Fruit fly (Drosophila melanogaster) whole organism, embryonic: Measurements from ENCODE around the gene Acp32CD.
A peak's percentile ranks its signal among the peaks of the same experiment; 100 is the strongest.

Source experiments
- CG11504 ChIP-seq: fragments of 200-800 bp; sonication (Bioruptor generic); optimal IDR thresholded peaks from 3 replicates; lab custom pipeline; 2019; ENCODE audit warnings: missing biosample characterization, mild to moderate bottlenecking, missing genetic modification characterization, moderate library complexity
- CG1233 ChIP-seq: fragments of 200-800 bp; sonication (Bioruptor generic); optimal IDR thresholded peaks from 4 replicates; lab custom pipeline; 2018; ENCODE audit warnings: missing biosample characterization, mild to moderate bottlenecking, missing genetic modification characterization
- CG15011 ChIP-seq: fragments of 200-800 bp; sonication (Bioruptor generic); optimal IDR thresholded peaks from 3 replicates; lab custom pipeline; 2018; ENCODE audit warnings: missing biosample characterization, mild to moderate bottlenecking, missing genetic modification characterization
- CG2129 ChIP-seq: fragments of 200-800 bp; sonication (Bioruptor generic); IDR thresholded peaks from 2 replicates; pipeline ENCODE4 v1.3.6; 2022; ENCODE audit warnings: missing biosample characterization, missing genetic modification characterization; ENCODE audit not compliant: partially characterized antibody
- CG30403 ChIP-seq: fragments of 200-800 bp; sonication (Bioruptor generic); optimal IDR thresholded peaks from 3 replicates; lab custom pipeline; 2016; ENCODE audit warnings: missing biosample characterization, missing genetic modification characterization
- CG42726 ChIP-seq: fragments of 200-800 bp; sonication (Bioruptor generic); IDR thresholded peaks from 2 replicates; pipeline ENCODE4 v1.3.6; 2022; ENCODE audit warnings: missing biosample characterization, missing genetic modification characterization; ENCODE audit not compliant: partially characterized antibody
- CG8924 ChIP-seq: fragments of 200-800 bp; optimal IDR thresholded peaks from 3 replicates; lab custom pipeline; 2019; ENCODE audit warnings: missing biosample characterization, mild to moderate bottlenecking, missing genetic modification characterization, moderate library complexity
- Dip2 ChIP-seq: fragments of 200-800 bp; sonication (Bioruptor generic); IDR thresholded peaks from 2 replicates; pipeline ENCODE4 v1.3.6; 2022; ENCODE audit warnings: missing biosample characterization, missing genetic modification characterization
- Dll ChIP-seq: fragments of 200-800 bp; sonication (Bioruptor generic); IDR thresholded peaks from 4 replicates; pipeline ENCODE4 v1.3.6; 2022; ENCODE audit warnings: missing biosample characterization, missing genetic modification characterization; ENCODE audit not compliant: partially characterized antibody
- Doc2 ChIP-seq: fragments of 200-800 bp; sonication (Bioruptor generic); IDR thresholded peaks from 2 replicates; pipeline ENCODE4 v1.3.6; 2022; ENCODE audit warnings: missing biosample characterization, missing genetic modification characterization
- Drgx ChIP-seq: fragments of 200-800 bp; sonication (Bioruptor generic); IDR thresholded peaks from 2 replicates; pipeline ENCODE4 v1.3.6; 2022; ENCODE audit warnings: missing biosample characterization, missing genetic modification characterization
- E2f1 ChIP-seq: fragments of 200-800 bp; sonication (Bioruptor generic); IDR thresholded peaks from 2 replicates; pipeline ENCODE4 v1.3.6; 2022; ENCODE audit warnings: missing biosample characterization, missing genetic modification characterization
- H2.0 ChIP-seq: fragments of 200-800 bp; sonication (Bioruptor generic); IDR thresholded peaks from 2 replicates; pipeline ENCODE4 v1.3.6; 2022; ENCODE audit warnings: missing biosample characterization, missing genetic modification characterization
- Jarid2 ChIP-seq: fragments of 200-800 bp; sonication (Bioruptor generic); optimal IDR thresholded peaks from 3 replicates; lab custom pipeline; 2017; ENCODE audit warnings: mild to moderate bottlenecking, missing biosample characterization, missing genetic modification reagents, missing genetic modification characterization
- MTF-1 ChIP-seq: fragments of 200-800 bp; sonication (Bioruptor generic); optimal IDR thresholded peaks from 2 replicates; lab custom pipeline; 2018; ENCODE audit warnings: missing biosample characterization, mild to moderate bottlenecking, missing genetic modification characterization, borderline replicate concordance
- Med ChIP-seq: fragments of 200-800 bp; sonication (Bioruptor generic); peaks from one replicate; lab custom pipeline; 2016; ENCODE audit warnings: missing biosample characterization, missing genetic modification characterization, mild to moderate bottlenecking, inconsistent platforms, moderate library complexity
- Oli ChIP-seq: fragments of 200-800 bp; sonication (Bioruptor generic); optimal IDR thresholded peaks from 2 replicates; lab custom pipeline; 2018; ENCODE audit warnings: missing biosample characterization, mild to moderate bottlenecking, missing genetic modification characterization, moderate library complexity
- Opbp ChIP-seq: fragments of 200-800 bp; sonication (Bioruptor generic); IDR thresholded peaks from 3 replicates; pipeline ENCODE4 v1.3.6; 2022; ENCODE audit warnings: missing biosample characterization, missing genetic modification characterization; ENCODE audit not compliant: partially characterized antibody
- Optix ChIP-seq: fragments of 200-800 bp; sonication (Bioruptor generic); IDR thresholded peaks from 3 replicates; pipeline ENCODE4 v1.3.6; 2022; ENCODE audit warnings: missing biosample characterization, missing genetic modification characterization
- Pdp1 ChIP-seq, 2 experiments: fragments of 200-800 bp; sonication (Bioruptor generic); optimal IDR thresholded peaks; 3 replicates each; lab custom pipeline; 2016; ENCODE audit warnings: missing biosample characterization in 2 of 2, missing genetic modification characterization in 2 of 2, mild to moderate bottlenecking in 1 of 2, moderate library complexity in 1 of 2
- Rfx ChIP-seq: fragments of 200-800 bp; sonication (Bioruptor generic); IDR thresholded peaks from 2 replicates; pipeline ENCODE4 v1.3.6; 2022; ENCODE audit warnings: missing biosample characterization, missing genetic modification characterization
- Rx ChIP-seq: fragments of 200-800 bp; sonication (Bioruptor generic); IDR thresholded peaks from 2 replicates; pipeline ENCODE4 v1.3.6; 2022; ENCODE audit warnings: missing biosample characterization, missing genetic modification characterization
- Sin3A ChIP-seq: fragments of >200 bp; optimal IDR thresholded peaks from 2 replicates; lab custom pipeline; 2018
- Six4 ChIP-seq: fragments of 200-800 bp; sonication (Bioruptor generic); optimal IDR thresholded peaks from 2 replicates; lab custom pipeline; 2016; ENCODE audit warnings: missing biosample characterization, missing genetic modification characterization
- Sry-β ChIP-seq: fragments of 200-800 bp; sonication (Bioruptor generic); optimal IDR thresholded peaks from 2 replicates; lab custom pipeline; 2018; ENCODE audit warnings: missing biosample characterization, mild to moderate bottlenecking, missing genetic modification characterization, moderate library complexity
- TFAM ChIP-seq: fragments of 200-800 bp; sonication (Bioruptor generic); optimal IDR thresholded peaks from 2 replicates; lab custom pipeline; 2017; ENCODE audit warnings: missing biosample characterization, missing genetic modification characterization, inconsistent platforms
- amos ChIP-seq: fragments of 200-800 bp; sonication (Bioruptor generic); IDR thresholded peaks from 2 replicates; pipeline ENCODE4 v1.3.6; 2022; ENCODE audit warnings: missing biosample characterization, missing genetic modification characterization; ENCODE audit not compliant: partially characterized antibody
- aop ChIP-seq: fragments of 200-800 bp; sonication (Bioruptor generic); IDR thresholded peaks from 2 replicates; pipeline ENCODE4 v1.3.6; 2022; ENCODE audit warnings: missing biosample characterization, missing genetic modification characterization
- bsh ChIP-seq, 2 experiments: fragments of 200-800 bp; sonication (Bioruptor generic); optimal IDR thresholded peaks; 2 replicates each; lab custom pipeline; 2017 to 2018; ENCODE audit warnings: mild to moderate bottlenecking in 2 of 2, missing biosample characterization in 2 of 2, missing genetic modification characterization in 2 of 2, moderate library complexity in 1 of 2
- corto ChIP-seq: fragments of 200-800 bp; sonication (Bioruptor generic); optimal IDR thresholded peaks from 2 replicates; lab custom pipeline; 2016; ENCODE audit warnings: missing biosample characterization, mild to moderate bottlenecking, missing genetic modification characterization, moderate library complexity
- cwo ChIP-seq: fragments of 200-800 bp; sonication (Bioruptor generic); optimal IDR thresholded peaks from 3 replicates; lab custom pipeline; 2017; ENCODE audit warnings: missing biosample characterization, missing genetic modification characterization, mild to moderate bottlenecking, moderate library complexity, missing genetic modification reagents
- dmrt99B ChIP-seq: fragments of 200-800 bp; sonication (Bioruptor generic); optimal IDR thresholded peaks from 2 replicates; lab custom pipeline; 2018; ENCODE audit warnings: missing biosample characterization, mild to moderate bottlenecking, missing genetic modification characterization, moderate library complexity
- emc ChIP-seq: fragments of 200-800 bp; sonication (Bioruptor generic); optimal IDR thresholded peaks from 2 replicates; lab custom pipeline; 2016; ENCODE audit warnings: missing biosample characterization, missing genetic modification characterization
- ems ChIP-seq: fragments of 200-800 bp; sonication (Bioruptor generic); optimal IDR thresholded peaks from 3 replicates; lab custom pipeline; 2016; ENCODE audit warnings: missing biosample characterization, missing genetic modification characterization
- eve ChIP-seq, 2 experiments: fragments of >200 bp; optimal IDR thresholded peaks; 2 replicates each; lab custom pipeline; 2017; ENCODE audit warnings: missing biosample characterization in 2 of 2, missing genetic modification characterization in 2 of 2
- fd64A ChIP-seq: fragments of 200-800 bp; sonication (Bioruptor generic); optimal IDR thresholded peaks from 3 replicates; lab custom pipeline; 2018; ENCODE audit warnings: missing biosample characterization, mild to moderate bottlenecking, missing genetic modification characterization
- gem ChIP-seq: fragments of 200-800 bp; sonication (Bioruptor generic); optimal IDR thresholded peaks from 2 replicates; lab custom pipeline; 2019; ENCODE audit warnings: missing biosample characterization, mild to moderate bottlenecking, missing genetic modification characterization, moderate library complexity
- ind ChIP-seq: fragments of 200-800 bp; sonication (Bioruptor generic); optimal IDR thresholded peaks from 3 replicates; lab custom pipeline; 2016; ENCODE audit warnings: missing biosample characterization, missing genetic modification characterization
- jumu ChIP-seq: fragments of 200-800 bp; sonication (Bioruptor generic); optimal IDR thresholded peaks from 3 replicates; lab custom pipeline; 2016; ENCODE audit warnings: missing biosample characterization, missing genetic modification characterization
- klu ChIP-seq: fragments of 200-800 bp; sonication (Bioruptor generic); IDR thresholded peaks from 2 replicates; pipeline ENCODE4 v1.3.6; 2022; ENCODE audit warnings: missing biosample characterization, missing genetic modification characterization
- pan ChIP-seq, 4 experiments: fragments of >200 bp in 3 of 4; fragments of 200-800 bp in 1 of 4; sonication (Bioruptor generic) in 1 of 4; optimal IDR thresholded peaks in 3 of 4; IDR thresholded peaks in 1 of 4; 2 replicates each; pipeline versions ENCODE4 v1.3.6 to Lab custom; 2017 to 2022; ENCODE audit warnings: missing biosample characterization in 2 of 4, missing genetic modification characterization in 2 of 4, mixed read lengths in 1 of 4
- phol ChIP-seq: fragments of 200-800 bp; sonication (Bioruptor generic); optimal IDR thresholded peaks from 3 replicates; lab custom pipeline; 2018; ENCODE audit warnings: missing biosample characterization, mild to moderate bottlenecking, missing genetic modification characterization, moderate library complexity
- pnt ChIP-seq: fragments of 200-800 bp; sonication (Bioruptor generic); optimal IDR thresholded peaks from 3 replicates; lab custom pipeline; 2016; ENCODE audit warnings: missing biosample characterization, missing genetic modification characterization
- psq ChIP-seq: fragments of 200-800 bp; sonication (Bioruptor generic); optimal IDR thresholded peaks from 2 replicates; lab custom pipeline; 2017; ENCODE audit warnings: missing biosample characterization, missing genetic modification characterization
- pzg ChIP-seq: fragments of 200-800 bp; sonication (Bioruptor generic); optimal IDR thresholded peaks from 3 replicates; lab custom pipeline; 2018; ENCODE audit warnings: missing biosample characterization, mild to moderate bottlenecking, missing genetic modification characterization, moderate library complexity
- run ChIP-seq: fragments of 200-800 bp; sonication (Bioruptor generic); optimal IDR thresholded peaks from 3 replicates; lab custom pipeline; 2018; ENCODE audit warnings: missing biosample characterization, mild to moderate bottlenecking, missing genetic modification characterization
- scrt ChIP-seq: fragments of 200-800 bp; sonication (Bioruptor generic); optimal IDR thresholded peaks from 2 replicates; lab custom pipeline; 2018; ENCODE audit warnings: missing biosample characterization, mild to moderate bottlenecking, missing genetic modification characterization, moderate library complexity
- sr ChIP-seq: fragments of 200-800 bp; sonication (Bioruptor generic); IDR thresholded peaks from 3 replicates; pipeline ENCODE4 v1.3.6; 2022; ENCODE audit warnings: missing biosample characterization, missing genetic modification characterization

The Acp32CD gene

DNA sequence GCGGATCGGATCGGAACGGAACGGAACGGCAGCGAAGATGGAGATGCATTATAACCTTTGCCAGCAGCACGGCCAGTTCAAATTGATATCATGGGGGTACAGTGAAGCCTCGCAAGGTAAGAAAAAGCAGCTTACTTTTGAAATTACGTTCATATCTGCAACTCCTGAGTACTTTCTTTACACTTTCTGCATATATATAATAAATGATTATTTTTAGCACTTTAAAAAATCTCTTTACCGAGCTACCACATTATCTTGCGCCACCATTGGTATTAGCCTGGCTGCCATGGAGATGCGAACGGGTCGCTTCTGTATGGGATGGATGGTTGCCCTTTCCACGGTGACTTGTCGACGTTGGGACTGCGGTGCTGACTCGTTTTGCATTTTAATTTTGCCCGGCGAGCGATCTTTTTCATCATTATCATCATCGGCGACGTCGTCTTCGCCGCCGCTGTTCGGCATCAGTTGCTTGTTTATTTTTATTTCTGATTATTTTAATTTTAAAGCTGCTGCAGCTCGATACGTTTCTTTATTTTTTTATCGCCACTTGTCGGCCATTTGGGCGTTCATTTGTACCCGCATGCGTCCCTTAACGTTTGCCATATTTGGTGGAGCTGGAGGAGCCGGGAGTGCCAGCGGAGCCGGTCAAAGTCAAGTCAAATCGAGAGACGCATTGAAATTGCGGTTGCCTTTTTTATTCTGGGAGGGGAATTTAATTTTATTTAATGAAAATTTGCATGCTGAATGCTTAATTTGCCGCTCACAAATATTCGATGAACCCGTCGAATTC lies 37.8 kb downstream of the Acp32CD start (continued):
- TF ChIP-seq Sry-β (GFP tag; lab: Kevin White, UChicago) (no peak), sr (GFP tag; lab: Robert Waterston, UW) (0 out of 3 replicates have a peak, but pooled peaks have one; percentile 11), CG2129 (GFP tag; lab: Robert Waterston, UW) (no peak), amos (GFP tag; lab: Robert Waterston, UW) (no peak), eve (GFP tag; optimal IDR thresholded peaks at IDR 0.05; lab: Kevin White, UChicago) (no peak), phol (tag; lab: Kevin White, UChicago) (peak; percentile 12), psq (no peak), CG30403 (GFP tag; lab: Kevin White, UChicago) (no peak), scrt (no peak), pnt (GFP tag; lab: Kevin White, UChicago) (no peak), MTF-1 (GFP tag; lab: Kevin White, UChicago) (no peak), Rx (GFP tag; lab: Robert Waterston, UW) (0 out of 2 replicates have a peak, but pooled peaks have one; percentile 11), Jarid2 (GFP tag; lab: Kevin White, UChicago) (no peak), Drgx (GFP tag; lab: Robert Waterston, UW) (peak; percentile 69), fd64A (GFP tag; lab: Kevin White, UChicago) (no peak), CG15011 (GFP tag; lab: Kevin White, UChicago) (no peak), Sin3A (lab: Kevin White, UChicago) (no peak), aop (GFP tag; lab: Robert Waterston, UW) (no peak), CG11504 (tag; lab: Kevin White, UChicago) (peak; percentile 50), Opbp (GFP tag; lab: Robert Waterston, UW) (no peak), pan (optimal IDR thresholded peaks at IDR 0.05; lab: Kevin White, UChicago) (no peak), pan (GFP tag; optimal IDR thresholded peaks at IDR 0.05 in 1 of 2, IDR thresholded peaks at IDR 0.05 in 1 of 2) (peak in 1 of 2 experiments; percentile 75), CG8924 (tag; lab: Kevin White, UChicago) (no peak), CG1233 (GFP tag; lab: Kevin White, UChicago) (no peak), corto (GFP tag; lab: Kevin White, UChicago) (peak; percentile 92), Pdp1 (GFP tag; optimal IDR thresholded peaks at IDR 0.05; lab: Kevin White, UChicago) (no peak), pzg (no peak), Rfx (no peak), jumu (GFP tag; lab: Kevin White, UChicago) (no peak), dmrt99B (tag; lab: Kevin White, UChicago) (peak; percentile 57), Dip2 (GFP tag; lab: Robert Waterston, UW) (no peak), cwo (no peak), E2f1 (GFP tag; lab: Robert Waterston, UW) (0 out of 2 replicates have a peak, but pooled peaks have one; percentile 15), Dll (GFP tag; lab: Robert Waterston, UW) (no peak), Doc2 (GFP tag; lab: Robert Waterston, UW) (no peak), Six4 (GFP tag; lab: Kevin White, UChicago) (no peak), H2.0 (GFP tag; lab: Robert Waterston, UW) (peak; percentile 58; the same call in 1 of the 2 replicates), Optix (peak; percentile 42; the same call in 1 of the 3 replicates), run (no peak), CG42726 (no peak), ems (no peak), bsh (GFP tag; optimal IDR thresholded peaks at IDR 0.05; lab: Kevin White, UChicago) (peak in 1 of 2 experiments; percentile 29), Med (GFP tag; lab: Kevin White, UChicago) (peak; percentile 82), ind (GFP tag; lab: Kevin White, UChicago) (peak; percentile 24), emc (GFP tag; lab: Kevin White, UChicago) (no peak), klu (GFP tag; lab: Robert Waterston, UW) (0 out of 2 replicates have a peak, but pooled peaks have one; percentile 7), TFAM (GFP tag; lab: Kevin White, UChicago) (no peak), Oli (tag; lab: Kevin White, UChicago) (peak; percentile 40), gem (peak; percentile 42)
